Worm (Caenorhabditis elegans) whole organism, late embryonic: ENCODE measurements around the gene T23B5.3.
A peak's percentile ranks its signal among the peaks of the same experiment; 100 is the strongest.

ENCODE experiments used
- F13H6.1 ChIP-seq: sonication (generic microtip); optimal IDR thresholded peaks from 2 replicates; lab custom pipeline; 2016; ENCODE audit warnings: missing genetic modification characterization, missing compliant biosample characterization
- ceh-2 ChIP-seq: sonication (generic microtip); optimal IDR thresholded peaks from 2 replicates; lab custom pipeline; 2016; ENCODE audit warnings: missing genotype, missing genetic modification characterization, missing compliant biosample characterization
- fax-1 ChIP-seq: sonication (generic microtip); optimal IDR thresholded peaks from 2 replicates; lab custom pipeline; 2016; ENCODE audit warnings: missing genotype, missing genetic modification characterization, missing compliant biosample characterization
- hlh-30 ChIP-seq: sonication (generic microtip); optimal IDR thresholded peaks from 2 replicates; lab custom pipeline; 2017; ENCODE audit warnings: antibody characterized with exemption, missing genetic modification characterization, missing compliant biosample characterization; ENCODE audit not compliant: insufficient read depth
- hlh-6 ChIP-seq: sonication (generic microtip); optimal IDR thresholded peaks from 2 replicates; lab custom pipeline; 2016; ENCODE audit warnings: missing genotype, missing genetic modification characterization, missing compliant biosample characterization
- nfya-1 ChIP-seq: sonication (generic microtip); optimal IDR thresholded peaks from 2 replicates; lab custom pipeline; 2017; ENCODE audit warnings: missing genetic modification characterization, mild to moderate bottlenecking, missing compliant biosample characterization, antibody characterized with exemption, moderate library complexity
- pag-3 ChIP-seq: sonication (generic microtip); optimal IDR thresholded peaks from 2 replicates; lab custom pipeline; 2016; ENCODE audit warnings: missing compliant biosample characterization, missing genetic modification characterization, borderline replicate concordance
- pqm-1 ChIP-seq: sonication (generic microtip); optimal IDR thresholded peaks from 2 replicates; lab custom pipeline; 2016; ENCODE audit warnings: missing genetic modification characterization, missing compliant biosample characterization
- rnt-1 ChIP-seq: sonication (generic microtip); optimal IDR thresholded peaks from 2 replicates; lab custom pipeline; 2016; ENCODE audit warnings: missing genetic modification characterization, missing compliant biosample characterization
- sdc-2 ChIP-seq: sonication (generic microtip); optimal IDR thresholded peaks from 2 replicates; lab custom pipeline; 2016; ENCODE audit warnings: missing genotype, missing genetic modification characterization, missing compliant biosample characterization
- sox-4 ChIP-seq: sonication (generic microtip); optimal IDR thresholded peaks from 2 replicates; lab custom pipeline; 2017; ENCODE audit warnings: mild to moderate bottlenecking, missing genetic modification characterization, inconsistent platforms, missing compliant biosample characterization

ce11 chrIV:12651570-12651969, 36.9 kb upstream of the T23B5.3 start:
- TF ChIP-seq pag-3 (tag; lab: Kevin White, UChicago) (no peak), pqm-1 (no peak), fax-1 (tag; lab: Kevin White, UChicago) (no peak), hlh-30 (tag; lab: Kevin White, UChicago) (no peak), sdc-2 (tag; lab: Kevin White, UChicago) (no peak), sox-4 (tag; lab: Kevin White, UChicago) (no peak), nfya-1 (tag; lab: Kevin White, UChicago) (peak; percentile 62), F13H6.1 (no peak), ceh-2 (no peak), rnt-1 (tag; lab: Kevin White, UChicago) (no peak), hlh-6 (no peak)
